Worm (Caenorhabditis elegans): ENCODE data around the gene K08D8.11.

The K08D8.11 gene

DNA sequence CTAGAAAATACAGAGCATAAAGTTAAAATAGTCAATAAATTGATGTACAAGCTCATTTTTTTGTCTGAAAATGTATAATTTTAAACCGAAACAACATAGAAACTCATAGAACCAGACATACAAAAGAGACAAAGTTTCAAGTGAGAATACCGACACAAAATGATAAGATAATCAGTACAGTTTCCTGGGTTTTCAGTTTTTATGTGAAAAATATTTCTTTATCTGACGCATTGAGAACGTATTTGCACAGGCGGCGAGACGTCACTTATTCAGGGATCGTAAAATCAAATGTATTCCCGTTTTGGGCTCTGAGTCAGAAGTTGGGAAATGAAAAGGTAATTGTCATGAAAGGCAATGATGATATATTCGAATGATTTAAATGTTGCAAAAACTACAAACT lies 4.7 kb upstream of the K08D8.11 start, which contains the start of gene K08D8.6:
K08D8.6 (minus strand) TSS at position 64 of the 400 bp plus-strand sequence.
- TF ChIP-seq unc-62 (GFP tag; optimal IDR thresholded peaks at IDR 0.05), result no peak

DNA sequence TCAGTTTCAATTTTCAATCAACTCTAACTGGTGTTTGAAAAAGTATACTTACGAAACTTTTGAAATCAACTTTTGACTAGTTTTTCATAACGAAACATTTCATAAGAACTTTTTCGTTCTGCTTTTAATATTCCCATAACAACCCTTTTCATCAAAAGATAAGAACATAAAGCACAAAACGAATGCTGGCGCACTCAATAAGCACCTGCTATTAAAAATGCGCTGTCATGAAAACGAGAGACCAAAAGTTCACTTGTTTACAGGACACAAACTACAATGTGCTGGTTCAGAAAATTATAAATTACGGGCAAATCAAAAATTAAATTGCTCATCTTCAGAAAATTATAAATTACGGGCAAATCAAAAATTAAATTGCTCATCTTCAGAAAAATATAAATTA lies 4.0 kb upstream of the K08D8.11 start:
- TF ChIP-seq unc-62 (GFP tag; optimal IDR thresholded peaks at IDR 0.05), result no peak

ce11 chrIV:12892194-12892593 lies 2.9 kb upstream of the K08D8.11 start, which contains the start of gene K08D8.1:
TSS of gene K08D8.1 (plus strand) at chrIV:12892494.
- TF ChIP-seq unc-62 (GFP tag; optimal IDR thresholded peaks at IDR 0.05), result no peak

DNA sequence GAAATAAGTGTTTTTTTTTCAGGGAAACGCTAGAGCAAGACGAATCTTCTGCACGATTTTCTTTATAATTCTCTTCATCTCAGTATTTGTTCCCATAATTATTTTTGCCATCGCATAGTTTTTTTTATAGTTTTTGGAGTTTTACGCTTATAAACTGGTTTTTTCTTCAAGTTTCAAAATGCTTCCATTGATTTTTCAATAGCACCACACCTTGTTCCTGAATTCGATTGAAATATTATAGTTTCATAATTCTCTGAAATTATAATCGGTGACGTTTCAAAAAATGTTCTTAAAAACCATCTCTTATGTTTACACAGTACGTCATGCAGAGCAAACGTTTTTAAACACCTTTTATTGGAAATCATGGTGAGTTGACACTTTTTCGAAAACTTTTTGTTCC lies 1.9 kb upstream of the K08D8.11 start, which contains the start of gene K08D8.12:
K08D8.12 (plus strand) TSS at position 301 of the 400 bp plus-strand sequence.
- TF ChIP-seq unc-62 (GFP tag; optimal IDR thresholded peaks at IDR 0.05), result no peak

ce11 chrIV:12896371-12896882 lies 1.3 kb downstream of the K08D8.11 start, which contains the start of gene K08D8.7:
TSS of gene K08D8.7 (plus strand) at chrIV:12896832.
- no peak for TF ChIP-seq unc-62 (GFP tag; optimal IDR thresholded peaks at IDR 0.05)

DNA sequence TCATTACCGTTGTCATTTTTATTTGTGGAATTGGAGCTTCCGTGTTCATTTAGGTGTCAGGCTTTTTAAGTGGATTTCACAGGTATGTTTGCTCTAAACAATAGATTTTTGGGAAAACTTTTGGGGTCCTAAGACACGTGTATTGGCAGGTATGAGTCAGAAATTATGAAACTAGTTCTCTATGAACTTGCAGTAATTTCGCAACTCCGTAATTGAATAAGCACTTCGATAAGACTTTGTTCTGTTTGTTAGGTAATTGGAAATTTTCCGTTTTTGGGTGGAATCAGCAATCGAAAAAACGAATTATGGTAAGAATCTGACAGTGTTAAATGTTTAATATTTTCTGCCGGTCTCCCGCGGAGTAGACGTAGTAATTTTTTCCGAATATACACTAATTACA lies 2.0 kb downstream of the K08D8.11 start:
- TF ChIP-seq unc-62 (GFP tag; optimal IDR thresholded peaks at IDR 0.05), result no peak

DNA sequence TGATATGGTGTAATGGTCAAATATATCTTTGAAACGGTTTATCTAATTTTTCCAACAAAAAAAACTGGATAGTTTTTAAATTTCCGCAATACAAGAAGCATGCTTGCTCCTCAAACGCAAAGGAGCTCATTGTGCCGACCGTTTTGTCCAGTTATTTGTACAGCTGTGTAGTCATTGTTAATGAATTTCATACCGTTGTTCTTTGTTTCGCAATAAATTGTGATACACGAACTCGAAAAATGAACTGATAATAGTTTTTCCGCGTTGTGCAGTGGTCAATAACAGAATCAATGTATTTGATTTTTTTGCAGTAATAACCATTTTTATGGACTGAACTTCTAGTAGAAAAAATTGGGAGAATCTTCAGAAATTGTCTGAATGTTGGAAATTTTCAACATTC lies 3.7 kb downstream of the K08D8.11 start:
- TF ChIP-seq unc-62 (GFP tag; optimal IDR thresholded peaks at IDR 0.05), result no peak

DNA sequence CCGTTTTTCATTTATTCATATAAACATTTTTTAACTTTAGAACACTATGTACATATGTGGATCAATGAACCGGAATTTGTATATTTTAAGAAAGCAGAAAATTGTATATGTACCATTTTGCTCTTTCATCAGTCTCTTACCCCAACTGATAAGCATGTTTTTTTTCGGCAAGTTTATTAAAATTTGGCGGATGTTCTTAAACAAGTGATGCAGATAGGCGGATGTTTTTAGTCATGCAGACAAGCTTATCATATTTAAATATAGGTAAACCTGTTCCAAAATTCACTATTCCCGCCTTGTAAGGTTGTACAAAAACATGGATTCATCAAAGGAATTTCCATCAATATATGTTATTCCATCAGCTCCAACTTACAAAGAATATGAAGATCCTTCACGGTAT lies 4.3 kb downstream of the K08D8.11 start, which contains the start of gene K08D8.9:
K08D8.9 (plus strand) TSS at position 301 of the 400 bp plus-strand sequence.
- no peak for TF ChIP-seq unc-62 (GFP tag; optimal IDR thresholded peaks at IDR 0.05)

DNA sequence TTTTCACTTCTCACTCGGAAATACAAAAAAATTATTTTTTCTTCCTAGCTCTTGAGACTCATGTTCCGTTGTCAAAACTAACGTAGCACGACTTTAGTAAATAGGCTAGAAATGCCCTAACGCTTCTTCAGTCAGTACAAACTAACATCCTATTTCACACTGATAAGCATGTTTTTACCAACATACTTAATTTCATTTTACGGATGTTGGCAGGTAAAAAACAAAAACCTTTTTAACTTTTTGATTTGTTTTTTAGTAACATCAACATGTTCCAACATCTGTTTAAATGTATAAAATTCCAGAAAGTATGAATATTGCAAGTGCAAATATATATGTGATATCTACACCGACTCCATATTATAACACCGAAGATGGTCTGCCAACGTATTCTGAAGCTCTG lies 5.2 kb downstream of the K08D8.11 start, which contains the start of gene K08D8.10:
K08D8.10 (plus strand) TSS at position 301 of the 400 bp plus-strand sequence.
- TF ChIP-seq unc-62 (GFP tag; optimal IDR thresholded peaks at IDR 0.05), result no peak

DNA sequence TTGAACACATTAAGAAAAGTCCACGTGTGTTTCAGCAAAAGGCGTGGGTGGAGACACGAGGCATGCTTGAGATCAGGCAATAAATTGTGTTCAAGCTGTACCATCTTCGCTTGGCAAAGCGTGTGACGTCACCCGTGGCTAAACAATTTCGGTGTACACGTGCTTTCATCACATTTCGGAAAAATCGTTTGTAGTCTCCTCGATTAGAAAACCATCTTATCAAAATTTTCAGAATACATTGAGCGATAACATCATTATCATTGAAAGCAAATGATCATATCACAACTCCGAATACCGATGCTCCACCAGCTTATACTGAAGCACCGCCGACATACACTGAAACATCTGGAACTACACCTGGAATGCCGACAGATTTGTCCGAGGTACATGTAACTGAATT lies 6.5 kb downstream of the K08D8.11 start:
- TF ChIP-seq unc-62 (GFP tag; optimal IDR thresholded peaks at IDR 0.05), result no peak

DNA sequence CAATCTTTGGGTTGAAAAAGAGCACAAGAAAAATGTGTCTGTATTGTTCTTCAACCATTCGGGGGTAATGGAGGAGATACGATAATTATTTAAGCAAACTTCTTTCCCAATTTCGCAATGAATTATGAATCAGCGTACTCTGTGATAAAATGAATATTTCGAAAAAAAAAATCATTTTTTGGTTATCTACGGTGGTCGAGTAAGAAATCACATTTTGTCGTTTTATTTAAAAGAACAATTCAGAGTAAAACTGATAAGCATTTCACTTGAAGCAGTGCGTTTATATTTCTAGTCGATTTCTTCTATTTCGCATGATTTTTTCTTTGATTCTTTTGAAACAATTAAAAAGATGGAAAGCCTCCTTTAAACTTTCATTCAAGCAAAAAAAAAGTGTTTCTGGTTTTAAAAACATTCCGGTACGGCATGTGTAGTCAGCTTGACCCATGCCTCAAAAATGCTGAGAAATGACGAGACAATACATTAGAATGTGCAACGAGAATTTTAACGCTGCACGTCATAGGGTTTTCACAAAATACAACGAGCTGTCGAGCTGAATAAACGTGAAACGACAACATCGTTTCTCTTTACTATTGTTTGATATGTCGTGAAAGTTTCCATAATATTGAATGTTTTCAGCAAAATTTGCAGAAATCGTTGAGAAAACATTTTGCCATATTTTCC lies 7.5 kb downstream of the K08D8.11 start, which contains the start of gene K08D8.2:
K08D8.2 (plus strand) TSS at position 631 of the 681 bp plus-strand sequence.
- TF ChIP-seq unc-62 (GFP tag; optimal IDR thresholded peaks at IDR 0.05), result no peak

ce11 chrIV:12903687-12904086 lies 8.6 kb downstream of the K08D8.11 start:
- no peak for TF ChIP-seq unc-62 (GFP tag; optimal IDR thresholded peaks at IDR 0.05)

DNA sequence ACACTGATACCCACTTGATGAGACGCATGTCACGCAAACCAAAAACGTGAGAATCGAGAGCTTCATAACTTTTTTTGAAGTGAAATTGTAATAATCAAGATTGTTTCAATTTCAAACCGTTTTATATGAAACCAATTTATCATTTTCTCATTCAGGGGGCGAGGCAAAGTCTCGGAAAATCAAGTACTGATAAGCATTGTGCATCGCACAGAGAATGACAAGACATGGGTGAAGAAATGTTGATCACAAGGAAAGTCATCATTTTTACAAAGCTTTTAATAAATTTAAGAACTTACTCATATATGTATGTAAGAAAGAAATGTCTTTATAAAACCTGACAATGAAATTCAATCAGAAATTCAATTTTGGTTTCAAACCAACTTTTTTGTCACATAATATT lies 11.4 kb downstream of the K08D8.11 start, which contains the start of gene K08D8.3:
K08D8.3 (minus strand) TSS at position 131 of the 400 bp plus-strand sequence.
- no peak for TF ChIP-seq unc-62 (GFP tag; optimal IDR thresholded peaks at IDR 0.05)

DNA sequence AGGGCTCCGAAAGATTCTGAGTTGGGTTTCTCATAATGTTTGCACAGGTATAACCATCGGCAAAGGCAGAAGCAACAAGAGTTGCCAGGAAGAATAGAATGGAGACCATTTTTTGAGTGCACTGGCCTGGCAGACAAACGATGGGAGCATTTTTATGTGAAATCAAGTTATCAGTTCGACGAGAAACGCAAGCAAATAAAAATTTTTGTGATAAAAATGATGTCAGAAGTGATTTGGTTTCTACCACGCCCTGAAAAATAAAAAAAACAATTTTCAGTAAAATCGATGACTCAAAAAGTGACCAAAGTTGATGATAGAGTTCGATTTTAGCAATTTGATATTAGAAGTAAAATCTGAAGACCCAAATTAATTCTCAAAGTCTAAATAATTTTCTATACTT lies 14.8 kb downstream of the K08D8.11 start, which contains the start of gene K08D8.4:
K08D8.4 (minus strand) TSS at position 128 of the 400 bp plus-strand sequence.
- TF ChIP-seq unc-62 (GFP tag; optimal IDR thresholded peaks at IDR 0.05), result no peak

DNA sequence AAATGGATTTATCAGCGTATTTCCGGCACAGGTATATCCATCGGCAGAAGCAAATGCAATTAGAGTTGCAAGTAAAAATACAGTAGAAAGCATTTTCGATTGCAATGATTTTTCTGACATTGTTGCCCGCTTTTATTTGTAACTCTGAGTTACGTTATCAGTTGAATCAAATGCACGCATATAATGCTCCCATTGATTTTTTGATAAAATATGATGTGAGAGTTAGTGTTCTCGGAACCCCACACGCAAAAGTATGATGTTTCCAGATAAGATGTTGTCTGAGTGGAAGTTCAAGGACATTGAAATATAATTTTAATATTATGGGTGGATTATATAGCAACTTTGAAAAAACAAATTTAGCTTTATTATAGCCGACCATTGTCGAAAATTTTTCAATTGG lies 16.9 kb downstream of the K08D8.11 start, which contains the start of gene K08D8.5:
K08D8.5 (minus strand) TSS at position 140 of the 400 bp plus-strand sequence.
- no peak for TF ChIP-seq unc-62 (GFP tag; optimal IDR thresholded peaks at IDR 0.05)

- no peak for TF ChIP-seq unc-62 (GFP tag; optimal IDR thresholded peaks at IDR 0.05)
Measured at ce11 chrIV:12914532-12915019, 19.5 kb downstream of the K08D8.11 start, which contains the start of gene irg-6. TSS of gene irg-6 (minus strand) at chrIV:12914969.

All from whole organism, dauer.